Worm (Caenorhabditis elegans): Measurements from ENCODE around the gene F55B11.7.

DNA sequence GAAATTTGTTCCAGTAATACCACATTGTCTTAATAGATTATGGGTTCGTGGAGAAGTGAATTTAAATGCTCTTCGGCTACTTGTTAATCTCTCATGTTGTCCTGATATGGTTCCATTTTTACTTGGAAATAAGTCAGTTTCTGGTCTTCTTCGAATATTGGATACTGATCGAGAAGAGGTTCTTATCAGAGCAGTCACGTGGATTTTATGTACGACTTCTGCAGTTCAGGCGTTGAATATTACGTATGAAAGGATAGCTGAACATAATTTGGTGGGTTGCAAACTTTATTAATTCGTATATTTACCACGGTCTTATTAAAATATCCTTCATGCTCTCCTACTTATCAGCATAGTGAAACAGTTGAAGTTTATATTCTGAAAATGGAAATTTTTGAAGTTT is 44.0 kb downstream of the F55B11.7 start:
- TF ChIP-seq flh-1 (GFP tag; optimal IDR thresholded peaks at IDR 0.05) (no peak), drap-1 (GFP tag; optimal IDR thresholded peaks at IDR 0.05) (no peak), nhr-2 (tag; optimal IDR thresholded peaks at IDR 0.05) (no peak), ztf-11 (tag; optimal IDR thresholded peaks at IDR 0.05) (no peak), nhr-237 (tag; optimal IDR thresholded peaks at IDR 0.05) (no peak), elt-1 (tag; optimal IDR thresholded peaks at IDR 0.05; ENCODE audit: borderline replicate concordance, insufficient read depth) (no peak), nhr-28 (tag; optimal IDR thresholded peaks at IDR 0.05) (no peak), lsy-2 (tag; optimal IDR thresholded peaks at IDR 0.05) (no peak), pha-4 (tag; optimal IDR thresholded peaks at IDR 0.05) (no peak)

All from whole organism, mixed stage, embryonic.